Worm (Caenorhabditis elegans) whole organism, young adult: Measurements from ENCODE around the gene F48F7.3.

Source experiments
- C17E4.6 ChIP-seq: fragments of 200-800 bp; sonication (Bioruptor generic); IDR thresholded peaks from 2 replicates; pipeline ENCODE4 v1.3.6; 2022; ENCODE audit warnings: missing genetic modification reagents, missing genetic modification characterization, missing compliant biosample characterization
- ceh-100 ChIP-seq: fragments of 200-800 bp; sonication (Bioruptor generic); IDR thresholded peaks from 2 replicates; pipeline ENCODE4 v1.3.6; 2022; ENCODE audit warnings: missing genetic modification reagents, missing genetic modification characterization, missing compliant biosample characterization
- lir-1 ChIP-seq: fragments of 200-800 bp; sonication (Bioruptor generic); conservative IDR thresholded peaks from 2 replicates; pipeline ENCODE4 v1.3.6; 2022; ENCODE audit warnings: missing genetic modification reagents, missing genetic modification characterization, missing compliant biosample characterization
- madf-3 ChIP-seq: fragments of 200-800 bp; sonication (Bioruptor generic); IDR thresholded peaks from 2 replicates; pipeline ENCODE4 v1.3.6; 2022; ENCODE audit warnings: missing genetic modification reagents, missing genetic modification characterization, missing compliant biosample characterization
- mel-28 ChIP-seq: sonication (generic microtip); optimal IDR thresholded peaks from 2 replicates; lab custom pipeline; 2016; ENCODE audit warnings: borderline replicate concordance, mild to moderate bottlenecking, missing genetic modification characterization, missing compliant biosample characterization
- pha-4 ChIP-seq: fragments of 150-350 bp; sonication (generic microtip); optimal IDR thresholded peaks from 2 replicates; lab custom pipeline; 2014; ENCODE audit warnings: missing biosample characterization, missing genetic modification reagents, missing genetic modification characterization
- rpc-1 ChIP-seq, 2 experiments: fragments of 150-350 bp in 1 of 2; sonication (generic microtip) in 1 of 2; optimal IDR thresholded peaks; 2 replicates each; lab custom pipeline; 2014 to 2018; ENCODE audit warnings: missing biosample characterization in 1 of 2, missing genetic modification characterization in 1 of 2, missing genetic modification reagents in 1 of 2, missing genotype in 1 of 2
- somi-1 ChIP-seq: fragments of 200-800 bp; sonication (Bioruptor generic); optimal IDR thresholded peaks from 2 replicates; lab custom pipeline; 2018; ENCODE audit warnings: mild to moderate bottlenecking, missing genetic modification characterization, missing compliant biosample characterization
- unc-62 ChIP-seq: fragments of 150-350 bp; optimal IDR thresholded peaks from 2 replicates; lab custom pipeline; 2014; ENCODE audit warnings: missing biosample characterization, missing genetic modification reagents, missing genetic modification characterization
- ztf-22 ChIP-seq: fragments of 200-800 bp; sonication (Bioruptor generic); optimal IDR thresholded peaks from 2 replicates; lab custom pipeline; 2018; ENCODE audit warnings: mild to moderate bottlenecking, missing genetic modification characterization, moderate library complexity, missing compliant biosample characterization
- ztf-6 ChIP-seq: fragments of 200-800 bp; sonication (Bioruptor generic); IDR thresholded peaks from 2 replicates; pipeline ENCODE4 v1.3.6; 2022; ENCODE audit warnings: missing genetic modification reagents, missing genetic modification characterization, missing compliant biosample characterization

- TF ChIP-seq ceh-100 (GFP tag; lab: Robert Waterston, UW) (no peak), rpc-1 (optimal IDR thresholded peaks at IDR 0.05; lab: Kevin White, UChicago) (no peak), rpc-1 (tag; optimal IDR thresholded peaks at IDR 0.05; lab: Kevin White, UChicago) (no peak), madf-3 (GFP tag; lab: Robert Waterston, UW) (no peak), ztf-22 (no peak), mel-28 (no peak), C17E4.6 (GFP tag; lab: Robert Waterston, UW) (no peak), pha-4 (tag; lab: Kevin White, UChicago) (no peak), somi-1 (GFP tag; lab: Kevin White, UChicago) (no peak), unc-62 (GFP tag; lab: Kevin White, UChicago) (no peak), ztf-6 (GFP tag; lab: Robert Waterston, UW) (no peak), lir-1 (GFP tag; lab: Robert Waterston, UW) (no peak)
These were observed 39.4 kb downstream of the F48F7.3 start for ce11 chrX:14002739-14003138.
